Fruit fly (Drosophila melanogaster) whole organism, embryonic: Measurements from ENCODE around the gene CG16854.
A peak's percentile ranks its signal among the peaks of the same experiment; 100 is the strongest.

ENCODE experiments used
- B-H2 ChIP-seq: fragments of 200-800 bp; sonication (Bioruptor generic); optimal IDR thresholded peaks from 2 replicates; lab custom pipeline; 2018; ENCODE audit warnings: missing biosample characterization, mild to moderate bottlenecking, missing genetic modification characterization
- CG10147 ChIP-seq: fragments of 200-800 bp; sonication (Bioruptor generic); optimal IDR thresholded peaks from 2 replicates; lab custom pipeline; 2019; ENCODE audit warnings: missing biosample characterization, mild to moderate bottlenecking, missing genetic modification characterization, moderate library complexity
- CG10462 ChIP-seq: fragments of 200-800 bp; sonication (Bioruptor generic); optimal IDR thresholded peaks from 2 replicates; lab custom pipeline; 2016; ENCODE audit warnings: missing biosample characterization, missing genetic modification characterization
- CG11085 ChIP-seq: fragments of 200-800 bp; sonication (Bioruptor generic); IDR thresholded peaks from 2 replicates; pipeline ENCODE4 v1.3.6; 2022; ENCODE audit warnings: missing biosample characterization, missing genetic modification characterization
- CG11696 ChIP-seq: fragments of 200-800 bp; sonication (Bioruptor generic); IDR thresholded peaks from 2 replicates; pipeline ENCODE4 v1.3.6; 2022; ENCODE audit warnings: missing biosample characterization, missing genetic modification characterization
- CG12219 ChIP-seq: fragments of 200-800 bp; sonication (Bioruptor generic); optimal IDR thresholded peaks from 3 replicates; lab custom pipeline; 2018; ENCODE audit warnings: missing biosample characterization, mild to moderate bottlenecking, missing genetic modification characterization
- CG12942 ChIP-seq: fragments of 200-800 bp; sonication (Bioruptor generic); optimal IDR thresholded peaks from 3 replicates; lab custom pipeline; 2016; ENCODE audit warnings: missing biosample characterization, missing genetic modification characterization
- CG13123 ChIP-seq: fragments of 200-800 bp; sonication (Bioruptor generic); optimal IDR thresholded peaks from 2 replicates; lab custom pipeline; 2016; ENCODE audit warnings: missing biosample characterization, missing genetic modification characterization
- CG13624 ChIP-seq: fragments of 200-800 bp; sonication (Bioruptor generic); optimal IDR thresholded peaks from 2 replicates; lab custom pipeline; 2016; ENCODE audit warnings: missing biosample characterization, missing genetic modification characterization
- CG17612 ChIP-seq: fragments of 200-800 bp; sonication (Bioruptor generic); IDR thresholded peaks from 2 replicates; pipeline ENCODE4 v1.3.6; 2022; ENCODE audit warnings: missing biosample characterization, missing genetic modification characterization
- CG2202 ChIP-seq: fragments of 200-800 bp; sonication (Bioruptor generic); optimal IDR thresholded peaks from 2 replicates; lab custom pipeline; 2018; ENCODE audit warnings: missing biosample characterization, mild to moderate bottlenecking, missing genetic modification characterization
- CG3163 ChIP-seq: fragments of 200-800 bp; sonication (Bioruptor generic); optimal IDR thresholded peaks from 3 replicates; lab custom pipeline; 2016; ENCODE audit warnings: missing biosample characterization, missing genetic modification characterization
- CG32532 ChIP-seq: fragments of 200-800 bp; sonication (Bioruptor generic); IDR thresholded peaks from 2 replicates; pipeline ENCODE4 v1.3.6; 2022; ENCODE audit warnings: missing biosample characterization, missing genetic modification characterization
- CG32767 ChIP-seq: fragments of 200-800 bp; sonication (Bioruptor generic); IDR thresholded peaks from 2 replicates; pipeline ENCODE4 v1.3.6; 2022; ENCODE audit warnings: missing biosample characterization, missing genetic modification characterization
- CG6272 ChIP-seq: fragments of 200-800 bp; sonication (Bioruptor generic); IDR thresholded peaks from 2 replicates; pipeline ENCODE4 v1.3.6; 2022; ENCODE audit warnings: missing biosample characterization, missing genetic modification characterization
- CG8359 ChIP-seq: fragments of 200-800 bp; sonication (Bioruptor generic); optimal IDR thresholded peaks from 2 replicates; lab custom pipeline; 2017; ENCODE audit warnings: missing biosample characterization, mild to moderate bottlenecking, missing genetic modification characterization, borderline replicate concordance
- CG9932 ChIP-seq: fragments of 200-800 bp; sonication (Bioruptor generic); IDR thresholded peaks from 2 replicates; pipeline ENCODE4 v1.3.6; 2022; ENCODE audit warnings: missing biosample characterization, missing genetic modification characterization
- CHES-1-like ChIP-seq: fragments of 200-800 bp; sonication (Bioruptor generic); optimal IDR thresholded peaks from 2 replicates; lab custom pipeline; 2016; ENCODE audit warnings: missing biosample characterization, missing genetic modification characterization
- Ets65A ChIP-seq: fragments of 200-800 bp; sonication (Bioruptor generic); peaks from one replicate; lab custom pipeline; 2016; ENCODE audit warnings: missing biosample characterization, missing genetic modification characterization
- HLH54F ChIP-seq: fragments of 200-800 bp; sonication (Bioruptor generic); optimal IDR thresholded peaks from 3 replicates; lab custom pipeline; 2016; ENCODE audit warnings: missing biosample characterization, missing genetic modification characterization
- HLHmδ ChIP-seq: fragments of 200-800 bp; sonication (Bioruptor generic); optimal IDR thresholded peaks from 2 replicates; lab custom pipeline; 2018; ENCODE audit warnings: missing biosample characterization, mild to moderate bottlenecking, missing genetic modification characterization, moderate library complexity
- Hr3 ChIP-seq: fragments of 200-800 bp; sonication (Bioruptor generic); optimal IDR thresholded peaks from 3 replicates; lab custom pipeline; 2016; ENCODE audit warnings: missing biosample characterization, missing genetic modification characterization
- Jarid2 ChIP-seq: fragments of 200-800 bp; sonication (Bioruptor generic); optimal IDR thresholded peaks from 3 replicates; lab custom pipeline; 2017; ENCODE audit warnings: mild to moderate bottlenecking, missing biosample characterization, missing genetic modification reagents, missing genetic modification characterization
- MESR4 ChIP-seq: fragments of 200-800 bp; sonication (Bioruptor generic); optimal IDR thresholded peaks from 2 replicates; lab custom pipeline; 2018; ENCODE audit warnings: missing biosample characterization, mild to moderate bottlenecking, missing genetic modification characterization, moderate library complexity
- NC2α ChIP-seq: fragments of 200-800 bp; sonication (Bioruptor generic); optimal IDR thresholded peaks from 2 replicates; lab custom pipeline; 2016; ENCODE audit warnings: missing biosample characterization, missing genetic modification characterization
- NK7.1 ChIP-seq: fragments of 200-800 bp; sonication (Bioruptor generic); optimal IDR thresholded peaks from 3 replicates; lab custom pipeline; 2016; ENCODE audit warnings: missing biosample characterization, missing genetic modification characterization
- Nf-YA ChIP-seq: fragments of 200-800 bp; sonication (Bioruptor generic); IDR thresholded peaks from 2 replicates; pipeline ENCODE4 v1.3.6; 2022; ENCODE audit warnings: missing biosample characterization, missing genetic modification characterization
- Oaz ChIP-seq: fragments of 200-800 bp; sonication (Bioruptor generic); IDR thresholded peaks from 2 replicates; pipeline ENCODE4 v1.3.6; 2022; ENCODE audit warnings: missing biosample characterization, missing genetic modification characterization
- Six4 ChIP-seq: fragments of 200-800 bp; sonication (Bioruptor generic); optimal IDR thresholded peaks from 2 replicates; lab custom pipeline; 2016; ENCODE audit warnings: missing biosample characterization, missing genetic modification characterization
- ap ChIP-seq: fragments of 200-800 bp; sonication (Bioruptor generic); IDR thresholded peaks from 2 replicates; pipeline ENCODE4 v1.3.6; 2022; ENCODE audit warnings: missing biosample characterization, missing genetic modification characterization
- caup ChIP-seq: fragments of 200-800 bp; sonication (Bioruptor generic); optimal IDR thresholded peaks from 3 replicates; lab custom pipeline; 2017; ENCODE audit warnings: missing biosample characterization, mild to moderate bottlenecking, missing genetic modification characterization, moderate library complexity; ENCODE audit not compliant: severe bottlenecking
- chinmo ChIP-seq: fragments of 200-800 bp; sonication (Bioruptor generic); IDR thresholded peaks from 4 replicates; pipeline ENCODE4 v1.3.6; 2022; ENCODE audit warnings: missing biosample characterization, missing genetic modification characterization; ENCODE audit not compliant: partially characterized antibody
- chn ChIP-seq: fragments of 200-800 bp; sonication (Bioruptor generic); optimal IDR thresholded peaks from 2 replicates; lab custom pipeline; 2016; ENCODE audit warnings: missing biosample characterization, missing genetic modification characterization
- cwo ChIP-seq: fragments of 200-800 bp; sonication (Bioruptor generic); optimal IDR thresholded peaks from 3 replicates; lab custom pipeline; 2017; ENCODE audit warnings: missing biosample characterization, missing genetic modification characterization, mild to moderate bottlenecking, moderate library complexity, missing genetic modification reagents
- eve ChIP-seq, 2 experiments: fragments of >200 bp; optimal IDR thresholded peaks; 2 replicates each; lab custom pipeline; 2017; ENCODE audit warnings: missing biosample characterization in 2 of 2, missing genetic modification characterization in 2 of 2
- exex ChIP-seq: fragments of 200-800 bp; sonication (Bioruptor generic); optimal IDR thresholded peaks from 4 replicates; lab custom pipeline; 2018; ENCODE audit warnings: missing biosample characterization, mild to moderate bottlenecking, missing genetic modification characterization, moderate library complexity
- fd102C ChIP-seq: fragments of 200-800 bp; sonication (Bioruptor generic); optimal IDR thresholded peaks from 2 replicates; lab custom pipeline; 2018; ENCODE audit warnings: missing biosample characterization, mild to moderate bottlenecking, missing genetic modification characterization, moderate library complexity
- gcm ChIP-seq: fragments of 200-800 bp; sonication (Bioruptor generic); optimal IDR thresholded peaks from 2 replicates; lab custom pipeline; 2019; ENCODE audit warnings: missing biosample characterization, mild to moderate bottlenecking, missing genetic modification characterization, moderate library complexity
- gsb-n ChIP-seq: fragments of 200-800 bp; sonication (Bioruptor generic); optimal IDR thresholded peaks from 3 replicates; lab custom pipeline; 2018; ENCODE audit warnings: missing biosample characterization, mild to moderate bottlenecking, missing genetic modification characterization
- insv ChIP-seq, 2 experiments: fragments of 200-800 bp; sonication (Bioruptor generic); optimal IDR thresholded peaks; 3 replicates each; lab custom pipeline; 2016 to 2018; ENCODE audit warnings: missing biosample characterization in 2 of 2, missing genetic modification characterization in 2 of 2
- jing ChIP-seq: fragments of 200-800 bp; sonication (Bioruptor generic); optimal IDR thresholded peaks from 2 replicates; lab custom pipeline; 2018; ENCODE audit warnings: missing biosample characterization, mild to moderate bottlenecking, missing genetic modification characterization
- kay ChIP-seq: fragments of 200-800 bp; sonication (Bioruptor generic); optimal IDR thresholded peaks from 2 replicates; lab custom pipeline; 2016; ENCODE audit warnings: missing biosample characterization, missing genetic modification characterization
- lab ChIP-seq: fragments of 200-800 bp; sonication (Bioruptor generic); optimal IDR thresholded peaks from 3 replicates; lab custom pipeline; 2017; ENCODE audit warnings: missing biosample characterization, missing genetic modification characterization, mild to moderate bottlenecking, moderate library complexity, missing genetic modification reagents
- luna ChIP-seq: fragments of 200-800 bp; sonication (Bioruptor generic); optimal IDR thresholded peaks from 2 replicates; lab custom pipeline; 2016; ENCODE audit warnings: missing biosample characterization, missing genetic modification characterization
- nmo ChIP-seq: fragments of 200-800 bp; sonication (Bioruptor generic); optimal IDR thresholded peaks from 2 replicates; lab custom pipeline; 2018; ENCODE audit warnings: missing biosample characterization, mild to moderate bottlenecking, missing genetic modification characterization, moderate library complexity
- p53 ChIP-seq: fragments of 200-800 bp; sonication (Bioruptor generic); optimal IDR thresholded peaks from 2 replicates; lab custom pipeline; 2016; ENCODE audit warnings: missing biosample characterization, missing genetic modification characterization
- repo ChIP-seq: fragments of 200-800 bp; sonication (Bioruptor generic); optimal IDR thresholded peaks from 2 replicates; lab custom pipeline; 2016; ENCODE audit warnings: missing biosample characterization, missing genetic modification characterization
- sim ChIP-seq: fragments of 200-800 bp; sonication (Bioruptor generic); IDR thresholded peaks from 2 replicates; pipeline ENCODE4 v1.3.6; 2022; ENCODE audit warnings: missing biosample characterization, missing genetic modification characterization
- slp2 ChIP-seq: fragments of 200-800 bp; sonication (Bioruptor generic); optimal IDR thresholded peaks from 2 replicates; lab custom pipeline; 2016; ENCODE audit warnings: missing biosample characterization, missing genetic modification characterization
- zf30C ChIP-seq: fragments of 200-800 bp; sonication (Bioruptor generic); optimal IDR thresholded peaks from 3 replicates; lab custom pipeline; 2018; ENCODE audit warnings: missing biosample characterization, mild to moderate bottlenecking, missing genetic modification characterization
- zfh2 ChIP-seq: fragments of 200-800 bp; sonication (Bioruptor generic); optimal IDR thresholded peaks from 2 replicates; lab custom pipeline; 2016; ENCODE audit warnings: missing biosample characterization, missing genetic modification characterization

Gene CG16854

DNA sequence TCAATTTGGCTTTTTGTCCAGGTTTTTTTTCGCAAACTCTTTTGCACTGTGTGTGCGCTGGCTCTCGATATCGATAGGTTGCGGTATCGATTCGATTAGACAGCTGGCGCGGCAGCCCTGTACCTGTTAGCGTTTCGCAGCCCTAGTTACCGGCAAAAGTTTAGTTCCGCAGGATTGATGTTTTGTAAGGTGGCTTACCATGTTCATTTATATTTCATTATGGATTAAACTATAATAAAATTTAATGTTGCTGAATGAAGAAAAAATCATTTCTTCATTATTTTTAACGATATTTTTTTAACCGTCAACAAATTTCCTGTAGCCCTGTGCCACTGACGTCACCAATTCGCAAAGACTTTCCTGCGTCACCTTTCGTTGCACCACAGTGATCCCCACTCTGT, 20.0 kb downstream of the CG16854 start, which contains the start of gene Reps (continued):
- TF ChIP-seq CG10147 (GFP tag; lab: Kevin White, UChicago) (peak; percentile 98), eve (GFP tag; optimal IDR thresholded peaks at IDR 0.05; lab: Kevin White, UChicago) (peak in 1 of 2 experiments; percentile 93), sim (GFP tag; lab: Robert Waterston, UW) (peak; percentile 98), ap (GFP tag; lab: Robert Waterston, UW) (peak; percentile 99), CG32532 (GFP tag; lab: Robert Waterston, UW) (peak; percentile 99), chn (GFP tag; lab: Kevin White, UChicago) (peak; percentile 99), Jarid2 (GFP tag; lab: Kevin White, UChicago) (peak; percentile 90), lab (peak; percentile 99), CG8359 (GFP tag; lab: Kevin White, UChicago) (peak; percentile 94), CG11696 (GFP tag; lab: Robert Waterston, UW) (peak; percentile 94), B-H2 (GFP tag; lab: Kevin White, UChicago) (peak; percentile 96), CG12942 (GFP tag; lab: Kevin White, UChicago) (peak; percentile 99), HLH54F (peak; percentile 98), HLHmδ (GFP tag; lab: Kevin White, UChicago) (peak; percentile 17), CHES-1-like (GFP tag; lab: Kevin White, UChicago) (peak; percentile 96), caup (peak; percentile 98), CG13123 (GFP tag; lab: Kevin White, UChicago) (peak; percentile 97), Hr3 (peak; percentile 99), CG11085 (GFP tag; lab: Robert Waterston, UW) (peak; percentile 99), CG13624 (peak; percentile 98), CG17612 (GFP tag; lab: Robert Waterston, UW) (peak; percentile 97), nmo (peak; percentile 100), CG2202 (peak; percentile 97), CG9932 (GFP tag; lab: Robert Waterston, UW) (peak; percentile 99), CG10462 (GFP tag; lab: Kevin White, UChicago) (peak; percentile 98), NC2α (GFP tag; lab: Kevin White, UChicago) (peak; percentile 95), luna (peak; percentile 96), NK7.1 (GFP tag; lab: Kevin White, UChicago) (peak; percentile 92), cwo (GFP tag; lab: Kevin White, UChicago) (peak; percentile 95), zf30C (no peak), Ets65A (GFP tag; lab: Kevin White, UChicago) (peak; percentile 100), CG12219 (peak; percentile 96), zfh2 (peak; percentile 98), chinmo (GFP tag; lab: Robert Waterston, UW) (no peak), insv (GFP tag; optimal IDR thresholded peaks at IDR 0.05; lab: Kevin White, UChicago) (peak; percentile 29 to 78), kay (GFP tag; lab: Kevin White, UChicago) (peak; percentile 98), gcm (GFP tag; lab: Kevin White, UChicago) (peak; percentile 97), jing (GFP tag; lab: Kevin White, UChicago) (peak; percentile 97), MESR4 (GFP tag; lab: Kevin White, UChicago) (peak; percentile 68), exex (peak; percentile 87), slp2 (GFP tag; lab: Kevin White, UChicago) (peak; percentile 97), repo (peak; percentile 96), CG32767 (GFP tag; lab: Robert Waterston, UW) (peak; percentile 97), CG3163 (peak; percentile 86), CG6272 (GFP tag; lab: Robert Waterston, UW) (peak; percentile 99), gsb-n (tag; lab: Kevin White, UChicago) (peak; percentile 98), p53 (GFP tag; lab: Kevin White, UChicago) (peak; percentile 90), fd102C (GFP tag; lab: Kevin White, UChicago) (peak; percentile 93), Oaz (GFP tag; lab: Robert Waterston, UW) (peak; percentile 97), Six4 (peak; percentile 98), Nf-YA (GFP tag; lab: Robert Waterston, UW) (peak; percentile 96)
